Fruit fly (Drosophila melanogaster) whole organism, prepupa: Measurements from ENCODE around the gene IP3K2.
A peak's percentile ranks its signal among the peaks of the same experiment; 100 is the strongest.

Experiments
- Blimp-1 ChIP-seq: fragments of 200-800 bp; sonication (Bioruptor generic); optimal IDR thresholded peaks from 3 replicates; lab custom pipeline; 2017; ENCODE audit warnings: missing biosample characterization, missing genetic modification characterization, mild to moderate bottlenecking, moderate library complexity, missing genetic modification reagents
- CG10631 ChIP-seq: fragments of 200-800 bp; sonication (Bioruptor generic); optimal IDR thresholded peaks from 2 replicates; lab custom pipeline; 2016; ENCODE audit warnings: missing biosample characterization, missing genetic modification characterization
- CG10669 ChIP-seq: fragments of 200-800 bp; sonication (Bioruptor generic); optimal IDR thresholded peaks from 3 replicates; lab custom pipeline; 2018; ENCODE audit warnings: missing biosample characterization, mild to moderate bottlenecking, missing genetic modification characterization, moderate library complexity
- CG11294 ChIP-seq: fragments of 200-800 bp; sonication (Bioruptor generic); IDR thresholded peaks from 2 replicates; pipeline ENCODE4 v1.3.6; 2022; ENCODE audit warnings: missing biosample characterization, missing genetic modification characterization
- CG11902 ChIP-seq: fragments of 200-800 bp; sonication (Bioruptor generic); optimal IDR thresholded peaks from 3 replicates; lab custom pipeline; 2016; ENCODE audit warnings: missing biosample characterization, missing genetic modification characterization
- CG15336 ChIP-seq: fragments of 200-800 bp; sonication (Bioruptor generic); IDR thresholded peaks from 2 replicates; pipeline ENCODE4 v1.3.6; 2022; ENCODE audit warnings: missing biosample characterization, missing genetic modification characterization
- CG1621 ChIP-seq: fragments of 200-800 bp; sonication (Bioruptor generic); optimal IDR thresholded peaks from 3 replicates; lab custom pipeline; 2018; ENCODE audit warnings: missing biosample characterization, mild to moderate bottlenecking, missing genetic modification characterization
- CG16779 ChIP-seq: fragments of 200-800 bp; sonication (Bioruptor generic); optimal IDR thresholded peaks from 3 replicates; lab custom pipeline; 2017; ENCODE audit warnings: missing biosample characterization, mild to moderate bottlenecking, missing genetic modification characterization
- CG3032 ChIP-seq: fragments of 200-800 bp; optimal IDR thresholded peaks from 2 replicates; lab custom pipeline; 2019; ENCODE audit warnings: missing biosample characterization, mild to moderate bottlenecking, missing genetic modification characterization, moderate library complexity
- CG32006 ChIP-seq: fragments of 200-800 bp; sonication (Bioruptor generic); optimal IDR thresholded peaks from 3 replicates; lab custom pipeline; 2017; ENCODE audit warnings: missing biosample characterization, mild to moderate bottlenecking, missing genetic modification characterization
- CG3919 ChIP-seq: fragments of 200-800 bp; sonication (Bioruptor generic); optimal IDR thresholded peaks from 3 replicates; lab custom pipeline; 2016; ENCODE audit warnings: missing biosample characterization, missing genetic modification characterization
- CG6163 ChIP-seq: fragments of 200-800 bp; sonication (Bioruptor generic); IDR thresholded peaks from 3 replicates; pipeline ENCODE4 v1.3.6; 2022; ENCODE audit warnings: missing biosample characterization, missing genetic modification characterization
- CG6792 ChIP-seq: fragments of 200-800 bp; sonication (Bioruptor generic); optimal IDR thresholded peaks from 3 replicates; lab custom pipeline; 2016; ENCODE audit warnings: missing biosample characterization, missing genetic modification characterization
- CG6808 ChIP-seq: fragments of 200-800 bp; sonication (Bioruptor generic); optimal IDR thresholded peaks from 3 replicates; lab custom pipeline; 2017; ENCODE audit warnings: missing biosample characterization, missing genetic modification characterization, mild to moderate bottlenecking, moderate library complexity, missing genetic modification reagents
- CG6854 ChIP-seq: fragments of 200-800 bp; sonication (Bioruptor generic); optimal IDR thresholded peaks from 2 replicates; lab custom pipeline; 2017; ENCODE audit warnings: missing biosample characterization, mild to moderate bottlenecking, missing genetic modification characterization
- CG7368 ChIP-seq: fragments of 200-800 bp; sonication (Bioruptor generic); optimal IDR thresholded peaks from 3 replicates; lab custom pipeline; 2016; ENCODE audit warnings: missing biosample characterization, missing genetic modification characterization
- CG8119 ChIP-seq: fragments of 200-800 bp; sonication (Bioruptor generic); IDR thresholded peaks from 3 replicates; pipeline ENCODE4 v1.3.6; 2022; ENCODE audit warnings: missing biosample characterization, missing genetic modification characterization
- CG8319 ChIP-seq: fragments of 200-800 bp; sonication (Bioruptor generic); optimal IDR thresholded peaks from 3 replicates; lab custom pipeline; 2016; ENCODE audit warnings: missing biosample characterization, missing genetic modification characterization
- CG8632 ChIP-seq: fragments of 200-800 bp; sonication (Bioruptor generic); optimal IDR thresholded peaks from 3 replicates; lab custom pipeline; 2016; ENCODE audit warnings: missing biosample characterization, missing genetic modification characterization
- CG9139 ChIP-seq: fragments of 200-800 bp; sonication (Bioruptor generic); optimal IDR thresholded peaks from 3 replicates; lab custom pipeline; 2017; ENCODE audit warnings: missing biosample characterization, mild to moderate bottlenecking, missing genetic modification characterization
- Eip75B ChIP-seq: fragments of 200-800 bp; sonication (Bioruptor generic); optimal IDR thresholded peaks from 3 replicates; lab custom pipeline; 2016; ENCODE audit warnings: missing biosample characterization, missing genetic modification characterization
- Eip78C ChIP-seq: fragments of 200-800 bp; sonication (Bioruptor generic); peaks from one replicate; lab custom pipeline; 2016; ENCODE audit warnings: missing biosample characterization, missing genetic modification characterization
- Eip93F ChIP-seq: fragments of 200-800 bp; sonication (Bioruptor generic); optimal IDR thresholded peaks from 2 replicates; lab custom pipeline; 2016; ENCODE audit warnings: missing biosample characterization, mild to moderate bottlenecking, missing genetic modification characterization
- Ets21C ChIP-seq: fragments of 200-800 bp; sonication (Bioruptor generic); optimal IDR thresholded peaks from 3 replicates; lab custom pipeline; 2016; ENCODE audit warnings: missing biosample characterization, missing genetic modification characterization
- Ets96B ChIP-seq: fragments of 200-800 bp; optimal IDR thresholded peaks from 2 replicates; lab custom pipeline; 2019; ENCODE audit warnings: missing biosample characterization, mild to moderate bottlenecking, missing genetic modification characterization, moderate library complexity
- Gug ChIP-seq: fragments of 200-800 bp; sonication (Bioruptor generic); IDR thresholded peaks from 2 replicates; pipeline ENCODE4 v1.3.6; 2022; ENCODE audit warnings: missing biosample characterization, missing genetic modification characterization
- Hr39 ChIP-seq: fragments of 200-800 bp; sonication (Bioruptor generic); optimal IDR thresholded peaks from 2 replicates; lab custom pipeline; 2016; ENCODE audit warnings: missing biosample characterization, missing genetic modification characterization
- Met ChIP-seq: fragments of 200-800 bp; sonication (Bioruptor generic); optimal IDR thresholded peaks from 3 replicates; lab custom pipeline; 2016; ENCODE audit warnings: missing biosample characterization, missing genetic modification characterization
- Sox102F ChIP-seq: fragments of 200-800 bp; sonication (Bioruptor generic); optimal IDR thresholded peaks from 2 replicates; lab custom pipeline; 2016; ENCODE audit warnings: missing biosample characterization, mild to moderate bottlenecking, missing genetic modification characterization
- Sox14 ChIP-seq: fragments of 200-800 bp; sonication (Bioruptor generic); optimal IDR thresholded peaks from 3 replicates; lab custom pipeline; 2016; ENCODE audit warnings: missing biosample characterization, missing genetic modification characterization
- Sox15 ChIP-seq: fragments of 200-800 bp; sonication (Bioruptor generic); optimal IDR thresholded peaks from 3 replicates; lab custom pipeline; 2016; ENCODE audit warnings: missing biosample characterization, missing genetic modification characterization
- achi ChIP-seq: fragments of 200-800 bp; sonication (Bioruptor generic); optimal IDR thresholded peaks from 3 replicates; lab custom pipeline; 2016; ENCODE audit warnings: missing biosample characterization, missing genetic modification characterization
- acj6 ChIP-seq: fragments of 200-800 bp; sonication (Bioruptor generic); optimal IDR thresholded peaks from 3 replicates; lab custom pipeline; 2016; ENCODE audit warnings: missing biosample characterization, missing genetic modification characterization
- cyc ChIP-seq: fragments of 200-800 bp; sonication (Bioruptor generic); optimal IDR thresholded peaks from 3 replicates; lab custom pipeline; 2016; ENCODE audit warnings: missing biosample characterization, missing genetic modification characterization
- dac ChIP-seq: fragments of 200-800 bp; sonication (Bioruptor generic); optimal IDR thresholded peaks from 2 replicates; lab custom pipeline; 2017; ENCODE audit warnings: missing biosample characterization, mild to moderate bottlenecking, missing genetic modification characterization
- dsx ChIP-seq: fragments of 200-800 bp; optimal IDR thresholded peaks from 3 replicates; lab custom pipeline; 2019; ENCODE audit warnings: missing biosample characterization, mild to moderate bottlenecking, missing genetic modification characterization, moderate library complexity; ENCODE audit not compliant: poor library complexity, severe bottlenecking
- esn ChIP-seq: fragments of 200-800 bp; sonication (Bioruptor generic); optimal IDR thresholded peaks from 2 replicates; lab custom pipeline; 2016; ENCODE audit warnings: missing biosample characterization, mild to moderate bottlenecking, missing genetic modification characterization, moderate library complexity
- fd59A ChIP-seq: fragments of 200-800 bp; sonication (Bioruptor generic); optimal IDR thresholded peaks from 2 replicates; lab custom pipeline; 2017; ENCODE audit warnings: missing biosample characterization, mild to moderate bottlenecking, missing genetic modification characterization, missing genetic modification reagents
- fd85E ChIP-seq: fragments of 200-800 bp; sonication (Bioruptor generic); optimal IDR thresholded peaks from 3 replicates; lab custom pipeline; 2016; ENCODE audit warnings: missing biosample characterization, missing genetic modification characterization
- fkh ChIP-seq: fragments of 200-800 bp; sonication (Bioruptor generic); optimal IDR thresholded peaks from 3 replicates; lab custom pipeline; 2017; ENCODE audit warnings: missing biosample characterization, mild to moderate bottlenecking, missing genetic modification characterization, moderate library complexity
- lz ChIP-seq: fragments of 200-800 bp; sonication (Bioruptor generic); optimal IDR thresholded peaks from 3 replicates; lab custom pipeline; 2016; ENCODE audit warnings: missing biosample characterization, missing genetic modification characterization
- net ChIP-seq: fragments of 200-800 bp; sonication (Bioruptor generic); optimal IDR thresholded peaks from 3 replicates; lab custom pipeline; 2016; ENCODE audit warnings: missing biosample characterization, missing genetic modification characterization
- pdm3 ChIP-seq: fragments of 200-800 bp; sonication (Bioruptor generic); optimal IDR thresholded peaks from 3 replicates; lab custom pipeline; 2016; ENCODE audit warnings: missing biosample characterization, missing genetic modification characterization
- salr ChIP-seq, 2 experiments: fragments of 200-800 bp; sonication (Bioruptor generic); optimal IDR thresholded peaks; 3 replicates each; lab custom pipeline; 2016 to 2018; ENCODE audit warnings: missing biosample characterization in 2 of 2, missing genetic modification characterization in 2 of 2, mild to moderate bottlenecking in 1 of 2
- spab ChIP-seq: fragments of 200-800 bp; sonication (Bioruptor generic); optimal IDR thresholded peaks from 2 replicates; lab custom pipeline; 2017; ENCODE audit warnings: missing biosample characterization, mild to moderate bottlenecking, missing genetic modification characterization, missing genetic modification reagents
- ss ChIP-seq, 2 experiments: fragments of 200-800 bp; sonication (Bioruptor generic); optimal IDR thresholded peaks; 2 replicates in 1 of 2; 3 replicates in 1 of 2; lab custom pipeline; 2017 to 2018; ENCODE audit warnings: mild to moderate bottlenecking in 2 of 2, missing biosample characterization in 2 of 2, missing genetic modification characterization in 2 of 2, moderate library complexity in 1 of 2
- svp ChIP-seq: fragments of 200-800 bp; sonication (Bioruptor generic); peaks from one replicate; lab custom pipeline; 2016; ENCODE audit warnings: missing biosample characterization, missing genetic modification characterization
- topi ChIP-seq: fragments of 200-800 bp; sonication (Bioruptor generic); optimal IDR thresholded peaks from 3 replicates; lab custom pipeline; 2016; ENCODE audit warnings: missing biosample characterization, missing genetic modification characterization
- vri ChIP-seq: fragments of 200-800 bp; sonication (Bioruptor generic); optimal IDR thresholded peaks from 3 replicates; lab custom pipeline; 2016; ENCODE audit warnings: missing biosample characterization, mild to moderate bottlenecking, missing genetic modification characterization

Gene IP3K2

dm6 chrX:13303527-13303655 lies at the start of gene IP3K2:
Gene IP3K2 (plus strand): TSS chrX:13303633.
- TF ChIP-seq Ets21C (GFP tag; lab: Kevin White, UChicago) (no peak), CG16779 (tag; lab: Kevin White, UChicago) (no peak), net (GFP tag; lab: Kevin White, UChicago) (no peak), CG3919 (GFP tag; lab: Kevin White, UChicago) (no peak), achi (GFP tag; lab: Kevin White, UChicago) (no peak), dac (GFP tag; lab: Kevin White, UChicago) (no peak), Sox15 (GFP tag; lab: Kevin White, UChicago) (no peak), Hr39 (GFP tag; lab: Kevin White, UChicago) (no peak), Met (GFP tag; lab: Kevin White, UChicago) (no peak), CG11294 (GFP tag; lab: Robert Waterston, UW) (no peak), topi (no peak), CG8119 (GFP tag; lab: Robert Waterston, UW) (no peak), CG32006 (GFP tag; lab: Kevin White, UChicago) (no peak), CG9139 (GFP tag; lab: Kevin White, UChicago) (no peak), CG3032 (no peak), CG8319 (GFP tag; lab: Kevin White, UChicago) (no peak), Ets96B (no peak)
- TF ChIP-seq, all 60 proteins: peak for 0

- no peak for TF ChIP-seq CG32006 (GFP tag; lab: Kevin White, UChicago)
- TF ChIP-seq Gug (GFP tag; lab: Robert Waterston, UW) = no peak
- no peak for TF ChIP-seq salr (GFP tag; optimal IDR thresholded peaks at IDR 0.05; lab: Kevin White, UChicago)
- TF ChIP-seq svp (GFP tag; lab: Kevin White, UChicago) = peak; percentile 66
- no peak for TF ChIP-seq Sox15 (GFP tag; lab: Kevin White, UChicago)
- no peak for TF ChIP-seq CG8119 (GFP tag; lab: Robert Waterston, UW)
- TF ChIP-seq CG6163 = peak; percentile 66; the same call in 2 of the 3 replicates
- no peak for TF ChIP-seq Ets21C (GFP tag; lab: Kevin White, UChicago)
- no peak for TF ChIP-seq cyc (GFP tag; lab: Kevin White, UChicago)
- TF ChIP-seq CG8319 (GFP tag; lab: Kevin White, UChicago) = no peak
- TF ChIP-seq CG11902 (GFP tag; lab: Kevin White, UChicago) = no peak
- peak; percentile 50 for TF ChIP-seq fkh (GFP tag; lab: Kevin White, UChicago)
- TF ChIP-seq acj6 (GFP tag; lab: Kevin White, UChicago) = no peak
- no peak for TF ChIP-seq achi (GFP tag; lab: Kevin White, UChicago)
- TF ChIP-seq CG9139 (GFP tag; lab: Kevin White, UChicago) = peak; percentile 0
- TF ChIP-seq CG15336 = no peak
- peak; percentile 34 for TF ChIP-seq CG6854 (GFP tag; lab: Kevin White, UChicago)
- TF ChIP-seq Eip75B (GFP tag; lab: Kevin White, UChicago) = peak; percentile 1
- no peak for TF ChIP-seq Eip93F (GFP tag; lab: Kevin White, UChicago)
- TF ChIP-seq dsx (GFP tag; lab: Kevin White, UChicago) = no peak
- TF ChIP-seq CG3919 (GFP tag; lab: Kevin White, UChicago) = no peak
- peak; percentile 2 for TF ChIP-seq topi
- no peak for TF ChIP-seq CG11294 (GFP tag; lab: Robert Waterston, UW)
- no peak for TF ChIP-seq dac (GFP tag; lab: Kevin White, UChicago)
- TF ChIP-seq CG6808 = no peak
- no peak for TF ChIP-seq pdm3
- no peak for TF ChIP-seq CG6792 (GFP tag; lab: Kevin White, UChicago)
- peak; percentile 38 for TF ChIP-seq CG16779 (tag; lab: Kevin White, UChicago)
- TF ChIP-seq Sox14 (GFP tag; lab: Kevin White, UChicago) = no peak
- TF ChIP-seq net (GFP tag; lab: Kevin White, UChicago) = no peak
- TF ChIP-seq CG8632 (GFP tag; lab: Kevin White, UChicago) = no peak
- TF ChIP-seq Sox102F (GFP tag; lab: Kevin White, UChicago) = peak; percentile 48
- peak; percentile 93 for TF ChIP-seq vri (GFP tag; lab: Kevin White, UChicago)
- no peak for TF ChIP-seq fd85E (GFP tag; lab: Kevin White, UChicago)
- peak; percentile 67 for TF ChIP-seq Eip78C (GFP tag; lab: Kevin White, UChicago)
- no peak for TF ChIP-seq CG10669 (GFP tag; lab: Kevin White, UChicago)
- TF ChIP-seq CG10631 = no peak
- no peak for TF ChIP-seq Ets96B
- peak; percentile 26 to 41 for TF ChIP-seq ss (GFP tag; optimal IDR thresholded peaks at IDR 0.05; lab: Kevin White, UChicago)
- TF ChIP-seq spab = no peak
- peak; percentile 26 for TF ChIP-seq Met (GFP tag; lab: Kevin White, UChicago)
- TF ChIP-seq CG1621 (tag; lab: Kevin White, UChicago) = no peak
- no peak for TF ChIP-seq Blimp-1 (GFP tag; lab: Kevin White, UChicago)
- TF ChIP-seq CG7368 (GFP tag; lab: Kevin White, UChicago) = peak; percentile 12
- TF ChIP-seq lz (GFP tag; lab: Kevin White, UChicago) = no peak
- TF ChIP-seq fd59A (GFP tag; lab: Kevin White, UChicago) = no peak
- TF ChIP-seq esn (GFP tag; lab: Kevin White, UChicago) = peak; percentile 41
Observed at dm6 chrX:13254442-13254841, 49.0 kb upstream of the IP3K2 start.
